Worm (Caenorhabditis elegans): ENCODE data around the gene fem-2.
A peak's percentile ranks its signal among the peaks of the same experiment; 100 is the strongest.
"Not testable (repeated sequence)": the region's sequence is repeated elsewhere in the genome, so short reads cannot be mapped to it uniquely, and the experiment has no call there.

DNA sequence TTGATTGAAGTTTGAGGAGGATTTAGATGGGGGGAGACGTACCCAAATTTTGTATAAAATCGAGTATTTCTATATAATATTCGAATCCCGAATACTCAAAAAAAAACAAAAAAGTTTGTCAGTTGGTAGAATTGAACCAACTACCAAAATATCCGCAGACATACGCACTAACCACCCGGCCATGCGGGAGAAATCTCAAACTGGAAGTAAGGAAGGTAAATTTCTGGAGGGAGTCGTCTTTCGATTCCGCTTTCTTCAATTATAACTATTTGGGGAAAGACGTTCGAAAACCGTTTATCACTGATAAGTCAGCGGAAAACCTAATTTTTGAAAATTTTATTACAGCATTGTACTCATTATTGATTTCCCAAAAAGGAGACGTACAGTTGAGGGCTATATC lies 5.5 kb downstream of the fem-2 start:
- TF ChIP-seq flt-1 (GFP tag; IDR thresholded peaks at IDR 0.05) = peak; percentile 73
- TF ChIP-seq ztf-29 (GFP tag; IDR thresholded peaks at IDR 0.05); med-1 (GFP tag; optimal IDR thresholded peaks at IDR 0.05; ENCODE audit: insufficient read depth): not testable (repeated sequence)
